Worm (Caenorhabditis elegans): ENCODE measurements around the gene prmt-6.

DNA sequence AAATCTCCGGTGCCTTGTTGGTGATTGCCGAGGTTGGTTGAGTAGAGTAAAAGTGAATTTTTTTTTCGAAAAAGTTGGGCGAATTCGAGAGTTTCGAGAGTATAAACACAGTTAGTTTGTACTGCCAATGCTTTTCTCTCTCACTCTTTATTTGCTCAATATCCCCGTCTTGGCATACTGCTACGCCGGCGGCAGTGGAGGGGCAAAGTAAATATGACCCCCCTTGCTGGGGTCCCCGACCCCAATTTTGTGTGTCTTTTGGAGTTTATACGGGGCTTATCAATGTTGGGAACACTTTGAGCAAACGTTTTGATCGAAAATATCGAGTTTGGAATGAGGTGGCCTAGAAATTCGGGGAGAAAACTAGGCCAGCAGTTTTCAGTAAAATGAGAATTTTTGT is 37.7 kb downstream of the prmt-6 start, which contains the start of gene C54E4.4:
- TF ChIP-seq egl-27 (tag; optimal IDR thresholded peaks at IDR 0.05) (no peak), aly-2 (tag; optimal IDR thresholded peaks at IDR 0.05) (no peak), snpc-4 (tag; optimal IDR thresholded peaks at IDR 0.05) (no peak), ceh-82 (tag; optimal IDR thresholded peaks at IDR 0.05) (no peak)

Data from whole organism, L3 larva.